Worm (Caenorhabditis elegans) whole organism, midembryonic: ENCODE results near the gene F44E5.15.

Source experiments
- T22C8.4 ChIP-seq: fragments of 200-800 bp; sonication (Bioruptor generic); IDR thresholded peaks from 2 replicates; pipeline ENCODE4 v1.3.6; 2022; ENCODE audit warnings: missing genetic modification characterization, missing compliant biosample characterization
- cog-1 ChIP-seq: sonication (generic microtip); optimal IDR thresholded peaks from 2 replicates; lab custom pipeline; 2016; ENCODE audit warnings: missing genetic modification characterization, missing compliant biosample characterization
- flt-1 ChIP-seq: fragments of 200-800 bp; sonication (Bioruptor generic); IDR thresholded peaks from 2 replicates; pipeline ENCODE4 v1.3.6; 2022; ENCODE audit warnings: missing genetic modification characterization, missing compliant biosample characterization
- klf-2 ChIP-seq: fragments of 200-800 bp; sonication (Bioruptor generic); conservative IDR thresholded peaks from 2 replicates; pipeline ENCODE4 v1.3.6; 2022; ENCODE audit warnings: missing genetic modification reagents, missing genetic modification characterization, missing compliant biosample characterization
- med-1 ChIP-seq: sonication (generic microtip); optimal IDR thresholded peaks from 2 replicates; lab custom pipeline; 2017; ENCODE audit warnings: missing genetic modification characterization, mild to moderate bottlenecking, missing compliant biosample characterization, antibody characterized with exemption, missing genetic modification reagents; ENCODE audit not compliant: insufficient read depth
- ref-1 ChIP-seq: fragments of 200-800 bp; sonication (Bioruptor generic); conservative IDR thresholded peaks from 2 replicates; pipeline ENCODE4 v1.3.6; 2022; ENCODE audit warnings: missing genetic modification reagents, missing genetic modification characterization, missing compliant biosample characterization
- tab-1 ChIP-seq: fragments of 200-800 bp; sonication (Bioruptor generic); IDR thresholded peaks from 2 replicates; pipeline ENCODE4 v1.3.6; 2022; ENCODE audit warnings: missing genetic modification characterization, missing compliant biosample characterization
- ztf-23 ChIP-seq: fragments of 200-800 bp; sonication (Bioruptor generic); IDR thresholded peaks from 2 replicates; pipeline ENCODE4 v1.3.6; 2022; ENCODE audit warnings: missing genetic modification reagents, missing genetic modification characterization, missing compliant biosample characterization
- ztf-29 ChIP-seq: fragments of 200-800 bp; sonication (Bioruptor generic); IDR thresholded peaks from 2 replicates; pipeline ENCODE4 v1.3.6; 2022; ENCODE audit warnings: missing genetic modification reagents, missing genetic modification characterization, missing compliant biosample characterization

F44E5.15 gene

DNA sequence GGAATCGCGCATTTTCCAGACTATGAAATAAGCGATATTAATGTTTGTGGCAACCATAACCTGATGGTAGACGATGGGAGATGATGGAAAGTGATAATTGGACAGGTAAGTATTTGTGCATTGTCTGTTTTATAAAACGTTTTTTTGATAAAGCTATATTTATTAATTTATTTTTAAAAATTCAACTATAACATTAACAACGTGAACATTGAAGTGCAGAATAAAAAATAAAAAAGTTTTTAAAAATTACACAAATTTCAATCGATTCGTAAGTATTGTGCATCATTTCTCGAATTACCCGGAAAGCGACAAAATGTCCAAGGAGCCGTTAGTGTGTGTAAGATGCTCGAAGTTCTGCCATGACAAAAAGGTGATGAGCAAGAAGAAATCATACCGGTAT lies 33.8 kb downstream of the F44E5.15 start, which contains the start of gene jmjd-1.1:
jmjd-1.1 (plus strand) TSS at position 301 of the 400 bp plus-strand sequence.
- TF ChIP-seq T22C8.4 (GFP tag; lab: Robert Waterston, UW) (no peak), flt-1 (GFP tag; lab: Robert Waterston, UW) (no peak), cog-1 (no peak), tab-1 (no peak), ztf-23 (GFP tag; lab: Robert Waterston, UW) (no peak), ref-1 (no peak), ztf-29 (GFP tag; lab: Robert Waterston, UW) (no peak), med-1 (no peak), klf-2 (GFP tag; lab: Robert Waterston, UW) (no peak)

DNA sequence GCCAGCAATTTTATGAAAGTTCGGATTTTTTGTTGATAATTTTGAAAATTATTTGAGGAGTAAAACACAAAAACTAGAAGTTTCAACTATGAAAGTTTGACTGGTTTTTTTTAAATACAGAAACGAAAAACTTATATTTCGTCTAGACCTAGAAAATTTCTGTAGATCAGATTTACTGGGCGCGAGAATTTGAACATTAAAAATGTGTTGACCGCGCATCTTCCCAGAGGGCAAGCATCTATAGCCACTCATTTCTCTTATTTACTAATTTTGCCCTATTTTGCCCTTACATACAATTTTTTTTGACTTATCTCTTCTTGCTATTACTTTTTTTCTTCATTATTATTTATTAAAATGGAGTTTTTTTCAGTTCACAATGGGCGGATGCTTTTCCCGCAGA lies 36.5 kb downstream of the F44E5.15 start, which contains the start of gene F43G6.10:
F43G6.10 (plus strand) TSS at position 371 of the 400 bp plus-strand sequence.
- TF ChIP-seq ztf-23 (GFP tag; lab: Robert Waterston, UW) = no peak
- no peak for TF ChIP-seq klf-2 (GFP tag; lab: Robert Waterston, UW)
- no peak for TF ChIP-seq tab-1
- TF ChIP-seq flt-1 (GFP tag; lab: Robert Waterston, UW) = no peak
- TF ChIP-seq med-1 = no peak
- TF ChIP-seq cog-1 = no peak
- no peak for TF ChIP-seq ref-1
- no peak for TF ChIP-seq T22C8.4 (GFP tag; lab: Robert Waterston, UW)
- no peak for TF ChIP-seq ztf-29 (GFP tag; lab: Robert Waterston, UW)

DNA sequence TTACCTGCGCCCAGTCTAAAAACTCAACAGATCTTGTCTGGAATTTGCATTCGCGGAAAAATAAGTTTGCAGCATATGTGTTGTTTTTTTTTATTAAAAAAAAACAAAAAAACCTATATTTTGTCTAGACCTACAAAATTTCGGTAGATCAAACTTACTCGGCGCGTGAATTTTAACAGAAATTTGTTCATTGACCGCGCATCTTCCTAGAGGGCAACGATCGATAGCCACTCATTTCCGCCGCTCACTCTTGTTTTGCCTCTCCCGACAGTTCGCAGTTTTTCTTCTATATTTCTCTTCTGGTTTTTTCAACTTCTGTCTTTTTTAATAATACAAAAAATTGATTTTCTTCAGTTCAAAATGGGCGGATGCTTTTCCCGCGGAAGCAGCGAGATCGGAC lies 38.0 kb downstream of the F44E5.15 start, which contains the start of gene F43G6.7:
F43G6.7 (plus strand) TSS at position 355 of the 400 bp plus-strand sequence.
- TF ChIP-seq T22C8.4 (GFP tag; lab: Robert Waterston, UW) = no peak
- no peak for TF ChIP-seq tab-1
- no peak for TF ChIP-seq ztf-23 (GFP tag; lab: Robert Waterston, UW)
- no peak for TF ChIP-seq klf-2 (GFP tag; lab: Robert Waterston, UW)
- TF ChIP-seq med-1 = no peak
- no peak for TF ChIP-seq ztf-29 (GFP tag; lab: Robert Waterston, UW)
- no peak for TF ChIP-seq flt-1 (GFP tag; lab: Robert Waterston, UW)
- no peak for TF ChIP-seq ref-1

ce11 chrII:11811241-11811640 lies 38.8 kb downstream of the F44E5.15 start:
- no peak for TF ChIP-seq ztf-23 (GFP tag; lab: Robert Waterston, UW)
- no peak for TF ChIP-seq klf-2 (GFP tag; lab: Robert Waterston, UW)
- no peak for TF ChIP-seq tab-1

- TF ChIP-seq ztf-29 (GFP tag; lab: Robert Waterston, UW) (no peak), med-1 (no peak), klf-2 (GFP tag; lab: Robert Waterston, UW) (no peak), cog-1 (no peak), flt-1 (GFP tag; lab: Robert Waterston, UW) (no peak)
Observed at ce11 chrII:11813895-11814369, 41.5 kb downstream of the F44E5.15 start, which contains the start of gene F43G6.8. TSS of gene F43G6.8 (minus strand) at chrII:11814092.

DNA sequence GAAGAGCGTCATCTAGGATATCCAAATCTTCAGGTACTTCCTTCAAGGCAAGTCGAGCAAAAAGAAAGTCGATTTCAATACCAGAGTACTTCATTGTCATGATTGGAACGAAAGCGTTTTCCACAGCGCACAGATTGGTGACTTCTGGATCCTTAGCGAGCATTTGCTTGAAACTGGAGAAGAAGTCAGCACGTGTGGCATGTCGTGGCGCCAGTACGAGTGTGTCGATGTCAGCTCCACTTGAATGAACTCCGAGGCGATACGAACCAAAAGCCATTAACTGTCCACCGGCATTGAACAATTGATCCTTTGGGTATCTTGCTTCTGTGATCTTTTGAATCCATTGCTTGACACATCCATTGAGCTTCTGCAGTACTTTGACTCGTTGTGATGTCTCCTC lies 43.5 kb downstream of the F44E5.15 start:
- TF ChIP-seq ref-1 (no peak), med-1 (no peak), tab-1 (no peak), ztf-29 (GFP tag; lab: Robert Waterston, UW) (no peak), flt-1 (GFP tag; lab: Robert Waterston, UW) (no peak), klf-2 (GFP tag; lab: Robert Waterston, UW) (no peak), T22C8.4 (GFP tag; lab: Robert Waterston, UW) (no peak), cog-1 (no peak), ztf-23 (GFP tag; lab: Robert Waterston, UW) (no peak)

DNA sequence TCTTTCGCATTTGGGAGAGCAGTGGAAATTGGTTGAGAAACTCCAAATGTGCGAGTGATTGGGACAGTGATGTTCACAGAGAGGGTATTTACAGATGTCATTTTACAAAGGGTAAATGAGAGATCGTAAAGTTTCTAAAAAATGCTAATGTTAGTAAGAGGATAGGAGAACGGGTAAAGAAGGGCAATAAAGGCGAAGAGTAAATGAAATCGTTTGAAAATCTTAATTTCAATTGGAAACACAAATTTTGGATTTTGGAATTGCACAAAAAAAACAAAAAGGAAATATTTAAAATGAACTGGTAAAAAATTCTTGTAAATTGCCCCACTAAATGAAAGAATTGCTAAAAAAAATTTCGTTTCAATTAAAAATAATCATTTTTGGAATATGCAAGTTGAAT lies 44.0 kb downstream of the F44E5.15 start, which contains the start of gene pap-3:
pap-3 (minus strand) TSS at position 101 of the 400 bp plus-strand sequence.
- TF ChIP-seq tab-1 = no peak
- no peak for TF ChIP-seq ztf-29 (GFP tag; lab: Robert Waterston, UW)
- no peak for TF ChIP-seq flt-1 (GFP tag; lab: Robert Waterston, UW)
- no peak for TF ChIP-seq klf-2 (GFP tag; lab: Robert Waterston, UW)
- no peak for TF ChIP-seq ztf-23 (GFP tag; lab: Robert Waterston, UW)
- TF ChIP-seq cog-1 = no peak
- TF ChIP-seq ref-1 = no peak
- no peak for TF ChIP-seq T22C8.4 (GFP tag; lab: Robert Waterston, UW)
- TF ChIP-seq med-1 = no peak

DNA sequence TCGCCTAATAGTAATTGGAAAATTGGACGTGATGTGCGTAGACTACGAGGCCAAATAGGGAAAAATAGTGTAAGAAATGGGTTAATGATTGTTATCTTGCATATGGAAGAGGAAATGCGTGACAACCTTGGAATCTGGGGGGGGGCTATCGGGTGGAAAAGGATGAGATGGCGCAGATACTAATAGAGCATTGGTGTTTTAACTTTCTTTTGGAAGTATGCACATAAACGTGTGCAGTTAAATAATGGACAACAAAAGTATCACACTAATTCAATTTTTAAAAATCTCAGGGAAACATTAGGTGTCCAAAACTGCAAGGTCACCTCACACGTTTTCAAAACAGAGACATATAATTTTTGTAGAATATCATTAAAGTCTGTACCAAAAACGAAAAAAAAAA lies 47.4 kb downstream of the F44E5.15 start, which contains the start of gene Y6D1A.2:
Y6D1A.2 (minus strand) TSS at position 101 of the 400 bp plus-strand sequence.
- no peak for TF ChIP-seq ztf-29 (GFP tag; lab: Robert Waterston, UW)
- TF ChIP-seq T22C8.4 (GFP tag; lab: Robert Waterston, UW) = no peak
- TF ChIP-seq ref-1 = no peak
- no peak for TF ChIP-seq cog-1
- TF ChIP-seq ztf-23 (GFP tag; lab: Robert Waterston, UW) = no peak
- TF ChIP-seq tab-1 = no peak
- no peak for TF ChIP-seq klf-2 (GFP tag; lab: Robert Waterston, UW)
- TF ChIP-seq flt-1 (GFP tag; lab: Robert Waterston, UW) = no peak
- no peak for TF ChIP-seq med-1
